Worm (Caenorhabditis elegans) whole organism, early embryonic: ENCODE results near the gene Y69A2AR.47.

ENCODE experiments used
- B0310.2 ChIP-seq: sonication (generic microtip); optimal IDR thresholded peaks from 2 replicates; lab custom pipeline; 2016; ENCODE audit warnings: mild to moderate bottlenecking, missing genetic modification characterization, missing compliant biosample characterization
- F13C5.2 ChIP-seq: sonication (generic microtip); optimal IDR thresholded peaks from 2 replicates; lab custom pipeline; 2017; ENCODE audit warnings: mild to moderate bottlenecking, missing genetic modification characterization, inconsistent platforms, missing compliant biosample characterization
- aly-1 ChIP-seq: sonication (generic microtip); optimal IDR thresholded peaks from 2 replicates; lab custom pipeline; 2016; ENCODE audit warnings: missing genetic modification characterization, missing compliant biosample characterization
- ama-1 ChIP-seq: fragments of 150-350 bp; optimal IDR thresholded peaks from 2 replicates; lab custom pipeline; 2014
- ceh-13 ChIP-seq: fragments of 200-800 bp; sonication (Bioruptor generic); optimal IDR thresholded peaks from 2 replicates; lab custom pipeline; 2018; ENCODE audit warnings: mild to moderate bottlenecking, missing genetic modification characterization, missing compliant biosample characterization
- ceh-36 ChIP-seq: sonication (generic microtip); optimal IDR thresholded peaks from 2 replicates; lab custom pipeline; 2016; ENCODE audit warnings: missing genetic modification characterization, inconsistent platforms, missing compliant biosample characterization
- ets-7 ChIP-seq: sonication (generic microtip); optimal IDR thresholded peaks from 2 replicates; lab custom pipeline; 2016; ENCODE audit warnings: missing genotype, missing genetic modification characterization, missing compliant biosample characterization
- flt-1 ChIP-seq: fragments of 200-800 bp; sonication (Bioruptor generic); IDR thresholded peaks from 2 replicates; pipeline ENCODE4 v1.3.6; 2022; ENCODE audit warnings: missing genetic modification characterization, missing compliant biosample characterization
- hmbx-1 ChIP-seq: sonication (generic microtip); optimal IDR thresholded peaks from 2 replicates; lab custom pipeline; 2016; ENCODE audit warnings: mild to moderate bottlenecking, missing genetic modification characterization, missing compliant biosample characterization
- hmg-4 ChIP-seq: fragments of 200-800 bp; sonication (Bioruptor generic); optimal IDR thresholded peaks from 2 replicates; lab custom pipeline; 2018; ENCODE audit warnings: mild to moderate bottlenecking, missing genetic modification characterization, missing compliant biosample characterization
- hnd-1 ChIP-seq: sonication (generic microtip); optimal IDR thresholded peaks from 2 replicates; lab custom pipeline; 2016; ENCODE audit warnings: missing genetic modification characterization, missing compliant biosample characterization
- pes-1 ChIP-seq: fragments of 200-800 bp; sonication (Bioruptor generic); IDR thresholded peaks from 2 replicates; pipeline ENCODE4 v1.3.6; 2022; ENCODE audit warnings: missing genetic modification reagents, missing genetic modification characterization, missing compliant biosample characterization
- scrt-1 ChIP-seq: fragments of 200-800 bp; sonication (Bioruptor generic); IDR thresholded peaks from 2 replicates; pipeline ENCODE4 v1.3.6; 2022; ENCODE audit warnings: missing genetic modification characterization, missing compliant biosample characterization
- sea-1 ChIP-seq: fragments of 200-800 bp; sonication (Bioruptor generic); conservative IDR thresholded peaks from 2 replicates; pipeline ENCODE4 v1.3.6; 2022; ENCODE audit warnings: missing genetic modification characterization, missing compliant biosample characterization
- tbx-11 ChIP-seq: fragments of 200-800 bp; sonication (Bioruptor generic); IDR thresholded peaks from 2 replicates; pipeline ENCODE4 v1.3.6; 2022; ENCODE audit warnings: missing genetic modification characterization, missing compliant biosample characterization
- tbx-37 ChIP-seq: fragments of 200-800 bp; sonication (Bioruptor generic); conservative IDR thresholded peaks from 2 replicates; pipeline ENCODE4 v1.3.6; 2022; ENCODE audit warnings: missing genetic modification reagents, missing genetic modification characterization, missing compliant biosample characterization
- tra-4 ChIP-seq: sonication (generic microtip); optimal IDR thresholded peaks from 2 replicates; lab custom pipeline; 2017; ENCODE audit warnings: missing genetic modification characterization, missing compliant biosample characterization

The Y69A2AR.47 gene

ce11 chrIV:2563969-2564368 lies 33.5 kb upstream of the Y69A2AR.47 start, which contains the start of gene Y69A2AR.24:
Y69A2AR.24 (minus strand) TSS chrIV:2564069.
- TF ChIP-seq B0310.2: no peak
- TF ChIP-seq sea-1: no peak
- no peak for TF ChIP-seq pes-1 (GFP tag; lab: Robert Waterston, UW)
- TF ChIP-seq flt-1: no peak
- TF ChIP-seq aly-1 (tag; lab: Kevin White, UChicago): no peak

ce11 chrIV:2568267-2568666 lies 29.2 kb upstream of the Y69A2AR.47 start, which contains the start of the genes Y69A2AR.25 and Y69A2AR.12:
Y69A2AR.25 (minus strand) TSS chrIV:2568367.
Y69A2AR.12 (plus strand) TSS chrIV:2568614.
- TF ChIP-seq tbx-11 (GFP tag; lab: Robert Waterston, UW) (no peak), B0310.2 (no peak), pes-1 (GFP tag; lab: Robert Waterston, UW) (no peak), ama-1 (lab: Kevin White, UChicago) (no peak), sea-1 (no peak), ceh-36 (tag; lab: Kevin White, UChicago) (no peak), flt-1 (no peak), hmg-4 (GFP tag; lab: Kevin White, UChicago) (no peak), hnd-1 (tag; lab: Kevin White, UChicago) (no peak), ets-7 (tag; lab: Kevin White, UChicago) (no peak), F13C5.2 (tag; lab: Kevin White, UChicago) (no peak), tra-4 (no peak)

- TF ChIP-seq tbx-11 (GFP tag; lab: Robert Waterston, UW): no peak
- no peak for TF ChIP-seq scrt-1 (GFP tag; lab: Robert Waterston, UW)
- TF ChIP-seq ets-7 (tag; lab: Kevin White, UChicago): no peak
- TF ChIP-seq tra-4: no peak
- TF ChIP-seq flt-1: no peak
These were observed 25.4 kb upstream of the Y69A2AR.47 start, which contains the start of gene Y69A2AR.51 for ce11 chrIV:2572107-2572506. Y69A2AR.51 (plus strand) TSS chrIV:2572407.

- TF ChIP-seq hmbx-1 (tag; lab: Kevin White, UChicago): no peak
- TF ChIP-seq pes-1 (GFP tag; lab: Robert Waterston, UW): no peak
- no peak for TF ChIP-seq tra-4
- no peak for TF ChIP-seq sea-1
- TF ChIP-seq ceh-36 (tag; lab: Kevin White, UChicago): no peak
- TF ChIP-seq F13C5.2 (tag; lab: Kevin White, UChicago): no peak
- TF ChIP-seq ama-1 (lab: Kevin White, UChicago): no peak
- TF ChIP-seq flt-1: no peak
- TF ChIP-seq B0310.2: no peak
- no peak for TF ChIP-seq tbx-11 (GFP tag; lab: Robert Waterston, UW)
- TF ChIP-seq ceh-13 (GFP tag; lab: Kevin White, UChicago): no peak
- no peak for TF ChIP-seq scrt-1 (GFP tag; lab: Robert Waterston, UW)
- TF ChIP-seq aly-1 (tag; lab: Kevin White, UChicago): no peak
- no peak for TF ChIP-seq hnd-1 (tag; lab: Kevin White, UChicago)
- TF ChIP-seq hmg-4 (GFP tag; lab: Kevin White, UChicago): no peak
- TF ChIP-seq ets-7 (tag; lab: Kevin White, UChicago): no peak
- TF ChIP-seq tbx-37 (GFP tag; lab: Robert Waterston, UW): no peak
These were observed 24.4 kb upstream of the Y69A2AR.47 start for ce11 chrIV:2573122-2573521.

ce11 chrIV:2581483-2581882 lies 16.0 kb upstream of the Y69A2AR.47 start, which contains the start of gene nhr-242:
nhr-242 (minus strand) TSS chrIV:2581583.
- no peak for TF ChIP-seq flt-1
- TF ChIP-seq tbx-11 (GFP tag; lab: Robert Waterston, UW): no peak
- TF ChIP-seq tra-4: no peak
- TF ChIP-seq hmg-4 (GFP tag; lab: Kevin White, UChicago): no peak

ce11 chrIV:2599634-2600033 lies 2.1 kb downstream of the Y69A2AR.47 start:
- TF ChIP-seq ceh-13 (GFP tag; lab: Kevin White, UChicago): no peak
- no peak for TF ChIP-seq tbx-11 (GFP tag; lab: Robert Waterston, UW)
- TF ChIP-seq flt-1: no peak
- TF ChIP-seq ets-7 (tag; lab: Kevin White, UChicago): no peak
- TF ChIP-seq F13C5.2 (tag; lab: Kevin White, UChicago): peak; percentile 21

- TF ChIP-seq scrt-1 (GFP tag; lab: Robert Waterston, UW) (no peak), hmg-4 (GFP tag; lab: Kevin White, UChicago) (no peak), hmbx-1 (tag; lab: Kevin White, UChicago) (no peak), F13C5.2 (tag; lab: Kevin White, UChicago) (no peak), sea-1 (no peak), ets-7 (tag; lab: Kevin White, UChicago) (no peak), tbx-37 (GFP tag; lab: Robert Waterston, UW) (no peak), ceh-13 (GFP tag; lab: Kevin White, UChicago) (no peak), ceh-36 (tag; lab: Kevin White, UChicago) (no peak), aly-1 (tag; lab: Kevin White, UChicago) (no peak), flt-1 (no peak), tbx-11 (GFP tag; lab: Robert Waterston, UW) (no peak), pes-1 (GFP tag; lab: Robert Waterston, UW) (no peak), B0310.2 (no peak), ama-1 (lab: Kevin White, UChicago) (no peak), tra-4 (no peak), hnd-1 (tag; lab: Kevin White, UChicago) (no peak)
These were observed 3.3 kb downstream of the Y69A2AR.47 start, which contains the start of gene epg-9 for ce11 chrIV:2600841-2601240. epg-9 (plus strand) TSS chrIV:2601141.
